Worm (Caenorhabditis elegans): ENCODE data around the gene taf-8.
A peak's percentile ranks its signal among the peaks of the same experiment; 100 is the strongest.

The taf-8 gene

ce11 chrII:9686663-9687193 lies 17.6 kb downstream of the taf-8 start, which contains the start of gene ZK1320.9:
Gene ZK1320.9, minus strand, starts transcription at chrII:9686713.
- TF ChIP-seq elt-1 (tag; optimal IDR thresholded peaks at IDR 0.05; ENCODE audit: borderline replicate concordance, insufficient read depth) (no peak), lsy-2 (tag; optimal IDR thresholded peaks at IDR 0.05) (no peak), nhr-76 (tag; optimal IDR thresholded peaks at IDR 0.05) (no peak), pha-4 (tag; optimal IDR thresholded peaks at IDR 0.05) (no peak), hlh-1 (tag; optimal IDR thresholded peaks at IDR 0.05) (no peak), cnd-1 (tag; optimal IDR thresholded peaks at IDR 0.05) (no peak), unc-39 (tag; optimal IDR thresholded peaks at IDR 0.05) (no peak), ztf-11 (tag; optimal IDR thresholded peaks at IDR 0.05) (no peak), sptf-1 (tag; optimal IDR thresholded peaks at IDR 0.05) (no peak), unc-120 (tag; optimal IDR thresholded peaks at IDR 0.05; ENCODE audit: poor library complexity, severe bottlenecking) (no peak), ces-1 (GFP tag; optimal IDR thresholded peaks at IDR 0.05) (no peak), bed-3 (GFP tag; optimal IDR thresholded peaks at IDR 0.05) (no peak), ham-2 (GFP tag; optimal IDR thresholded peaks at IDR 0.05) (no peak), lin-32 (GFP tag; optimal IDR thresholded peaks at IDR 0.05) (no peak), tbx-8 (GFP tag; optimal IDR thresholded peaks at IDR 0.05) (no peak), mab-5 (tag; optimal IDR thresholded peaks at IDR 0.05) (no peak), nhr-2 (tag; optimal IDR thresholded peaks at IDR 0.05) (no peak)

ce11 chrII:9690067-9690632 lies 21.0 kb downstream of the taf-8 start:
- TF ChIP-seq elt-1 (tag; optimal IDR thresholded peaks at IDR 0.05; ENCODE audit: borderline replicate concordance, insufficient read depth) (no peak), ces-1 (GFP tag; optimal IDR thresholded peaks at IDR 0.05) (peak; percentile 48)

- TF ChIP-seq ham-2 (GFP tag; optimal IDR thresholded peaks at IDR 0.05) (no peak), lin-13 (tag; optimal IDR thresholded peaks at IDR 0.05) (no peak), ceh-43 (GFP tag; optimal IDR thresholded peaks at IDR 0.05) (no peak), sptf-1 (tag; optimal IDR thresholded peaks at IDR 0.05) (no peak), mab-5 (tag; optimal IDR thresholded peaks at IDR 0.05) (no peak), cnd-1 (tag; optimal IDR thresholded peaks at IDR 0.05) (no peak), ces-1 (GFP tag; optimal IDR thresholded peaks at IDR 0.05) (no peak), mep-1 (tag; optimal IDR thresholded peaks at IDR 0.05) (no peak), lin-32 (GFP tag; optimal IDR thresholded peaks at IDR 0.05) (no peak), nhr-28 (tag; optimal IDR thresholded peaks at IDR 0.05) (no peak), ceh-83 (GFP tag; optimal IDR thresholded peaks at IDR 0.05) (no peak), unc-39 (tag; optimal IDR thresholded peaks at IDR 0.05) (no peak), lsy-2 (tag; optimal IDR thresholded peaks at IDR 0.05) (no peak), pha-4 (tag; optimal IDR thresholded peaks at IDR 0.05) (no peak), nhr-76 (tag; optimal IDR thresholded peaks at IDR 0.05) (no peak)
These were observed 22.7 kb downstream of the taf-8 start, which contains the start of gene nlp-11 for ce11 chrII:9691839-9692238. Gene nlp-11, minus strand, starts transcription at chrII:9691939.

ce11 chrII:9695942-9696341 lies 26.8 kb downstream of the taf-8 start:
- TF ChIP-seq snpc-4 (tag; optimal IDR thresholded peaks at IDR 0.05) = no peak
- TF ChIP-seq lin-32 (GFP tag; optimal IDR thresholded peaks at IDR 0.05) = no peak
- peak; percentile 17 for TF ChIP-seq ces-1 (GFP tag; optimal IDR thresholded peaks at IDR 0.05)

ce11 chrII:9700363-9700762 lies 31.2 kb downstream of the taf-8 start, which contains the start of the genes Y53C12A.8 and Y53C12A.7:
Gene Y53C12A.8, minus strand, starts transcription at chrII:9700463.
Gene Y53C12A.7, plus strand, starts transcription at chrII:9700543.
- TF ChIP-seq nhr-237 (tag; optimal IDR thresholded peaks at IDR 0.05) = no peak
- no peak for TF ChIP-seq nhr-2 (tag; optimal IDR thresholded peaks at IDR 0.05)
- no peak for TF ChIP-seq ceh-39 (tag; optimal IDR thresholded peaks at IDR 0.05)
- TF ChIP-seq mls-2 (tag; optimal IDR thresholded peaks at IDR 0.05) = no peak
- no peak for TF ChIP-seq ham-2 (GFP tag; optimal IDR thresholded peaks at IDR 0.05)
- TF ChIP-seq zip-8 (tag; optimal IDR thresholded peaks at IDR 0.05) = no peak

- TF ChIP-seq mab-5 (tag; optimal IDR thresholded peaks at IDR 0.05) (no peak), unc-39 (tag; optimal IDR thresholded peaks at IDR 0.05) (no peak), snpc-4 (tag; optimal IDR thresholded peaks at IDR 0.05) (no peak), ceh-39 (tag; optimal IDR thresholded peaks at IDR 0.05) (no peak), nhr-28 (tag; optimal IDR thresholded peaks at IDR 0.05) (no peak), hlh-1 (tag; optimal IDR thresholded peaks at IDR 0.05) (no peak), mep-1 (tag; optimal IDR thresholded peaks at IDR 0.05) (no peak)
These were observed 34.5 kb downstream of the taf-8 start, which contains the start of gene mop-25.2 for ce11 chrII:9703601-9704000. Gene mop-25.2, minus strand, starts transcription at chrII:9703701.
